Fruit fly (Drosophila melanogaster) whole organism, embryonic: ENCODE results near the gene Ciz1.
A peak's percentile ranks its signal among the peaks of the same experiment; 100 is the strongest.

Experiments used
- Asciz ChIP-seq: fragments of 200-800 bp; sonication (Bioruptor generic); optimal IDR thresholded peaks from 2 replicates; lab custom pipeline; 2017; ENCODE audit warnings: missing biosample characterization, mild to moderate bottlenecking, missing genetic modification characterization, missing genetic modification reagents
- BtbVII ChIP-seq: fragments of 200-800 bp; sonication (Bioruptor generic); optimal IDR thresholded peaks from 3 replicates; lab custom pipeline; 2017; ENCODE audit warnings: missing biosample characterization, mild to moderate bottlenecking, missing genetic modification characterization
- C15 ChIP-seq: fragments of 200-800 bp; sonication (Bioruptor generic); IDR thresholded peaks from 3 replicates; pipeline ENCODE4 v1.3.6; 2022; ENCODE audit warnings: missing biosample characterization, missing genetic modification characterization
- CG10959 ChIP-seq: fragments of 200-800 bp; sonication (Bioruptor generic); IDR thresholded peaks from 2 replicates; pipeline ENCODE4 v1.3.6; 2022; ENCODE audit warnings: missing biosample characterization, missing genetic modification characterization
- CG11247 ChIP-seq: fragments of 200-800 bp; sonication (Bioruptor generic); IDR thresholded peaks from 2 replicates; pipeline ENCODE4 v1.3.6; 2022; ENCODE audit warnings: missing biosample characterization, missing genetic modification characterization
- CG12236 ChIP-seq: fragments of 200-800 bp; sonication (Bioruptor generic); optimal IDR thresholded peaks from 2 replicates; lab custom pipeline; 2016; ENCODE audit warnings: missing biosample characterization, missing genetic modification characterization
- CG14860 ChIP-seq: fragments of 200-800 bp; sonication (Bioruptor generic); IDR thresholded peaks from 3 replicates; pipeline ENCODE4 v1.3.6; 2022; ENCODE audit warnings: missing biosample characterization, missing genetic modification characterization; ENCODE audit not compliant: partially characterized antibody
- CG15073 ChIP-seq: fragments of 200-800 bp; sonication (Bioruptor generic); optimal IDR thresholded peaks from 2 replicates; lab custom pipeline; 2016; ENCODE audit warnings: missing biosample characterization, missing genetic modification characterization
- CG1529 ChIP-seq: fragments of 200-800 bp; sonication (Bioruptor generic); optimal IDR thresholded peaks from 3 replicates; lab custom pipeline; 2018; ENCODE audit warnings: missing biosample characterization, missing genetic modification characterization
- CG2129 ChIP-seq: fragments of 200-800 bp; sonication (Bioruptor generic); IDR thresholded peaks from 2 replicates; pipeline ENCODE4 v1.3.6; 2022; ENCODE audit warnings: missing biosample characterization, missing genetic modification characterization; ENCODE audit not compliant: partially characterized antibody
- CG2199 ChIP-seq: fragments of 200-800 bp; sonication (Bioruptor generic); IDR thresholded peaks from 3 replicates; pipeline ENCODE4 v1.3.6; 2022; ENCODE audit warnings: missing biosample characterization, missing genetic modification characterization
- CG2678 ChIP-seq: fragments of 200-800 bp; sonication (Bioruptor generic); optimal IDR thresholded peaks from 3 replicates; lab custom pipeline; 2019; ENCODE audit warnings: missing biosample characterization, mild to moderate bottlenecking, missing genetic modification characterization, moderate library complexity
- CG31224 ChIP-seq: fragments of 200-800 bp; sonication (Bioruptor generic); IDR thresholded peaks from 2 replicates; pipeline ENCODE4 v1.3.6; 2022; ENCODE audit warnings: missing biosample characterization, missing genetic modification characterization
- CG32767 ChIP-seq: fragments of 200-800 bp; sonication (Bioruptor generic); IDR thresholded peaks from 2 replicates; pipeline ENCODE4 v1.3.6; 2022; ENCODE audit warnings: missing biosample characterization, missing genetic modification characterization
- CG32772 ChIP-seq: fragments of 200-800 bp; sonication (Bioruptor generic); IDR thresholded peaks from 2 replicates; pipeline ENCODE4 v1.3.6; 2022; ENCODE audit warnings: missing biosample characterization, missing genetic modification characterization
- CG3847 ChIP-seq: fragments of 200-800 bp; sonication (Bioruptor generic); IDR thresholded peaks from 2 replicates; pipeline ENCODE4 v1.3.6; 2022; ENCODE audit warnings: missing biosample characterization, missing genetic modification characterization
- CG6254 ChIP-seq: fragments of 200-800 bp; sonication (Bioruptor generic); optimal IDR thresholded peaks from 3 replicates; lab custom pipeline; 2017; ENCODE audit warnings: mild to moderate bottlenecking, missing biosample characterization, missing genetic modification reagents, missing genetic modification characterization
- CG8281 ChIP-seq: fragments of 200-800 bp; sonication (Bioruptor generic); optimal IDR thresholded peaks from 2 replicates; lab custom pipeline; 2018; ENCODE audit warnings: missing biosample characterization, mild to moderate bottlenecking, missing genetic modification characterization, moderate library complexity
- CG8924 ChIP-seq: fragments of 200-800 bp; optimal IDR thresholded peaks from 3 replicates; lab custom pipeline; 2019; ENCODE audit warnings: missing biosample characterization, mild to moderate bottlenecking, missing genetic modification characterization, moderate library complexity
- CG8944 ChIP-seq: fragments of 200-800 bp; sonication (Bioruptor generic); optimal IDR thresholded peaks from 3 replicates; lab custom pipeline; 2016; ENCODE audit warnings: missing biosample characterization, missing genetic modification characterization
- CG9609 ChIP-seq: fragments of 200-800 bp; sonication (Bioruptor generic); optimal IDR thresholded peaks from 3 replicates; lab custom pipeline; 2016; ENCODE audit warnings: missing biosample characterization, missing genetic modification characterization
- CHES-1-like ChIP-seq: fragments of 200-800 bp; sonication (Bioruptor generic); optimal IDR thresholded peaks from 2 replicates; lab custom pipeline; 2016; ENCODE audit warnings: missing biosample characterization, missing genetic modification characterization
- Dref ChIP-seq: fragments of 200-800 bp; sonication (Bioruptor generic); IDR thresholded peaks from 2 replicates; pipeline ENCODE4 v1.3.6; 2022; ENCODE audit warnings: missing biosample characterization, missing genetic modification characterization
- Ets97D ChIP-seq: fragments of 200-800 bp; sonication (Bioruptor generic); optimal IDR thresholded peaks from 3 replicates; lab custom pipeline; 2016; ENCODE audit warnings: missing biosample characterization, missing genetic modification characterization
- HLH54F ChIP-seq: fragments of 200-800 bp; sonication (Bioruptor generic); optimal IDR thresholded peaks from 3 replicates; lab custom pipeline; 2016; ENCODE audit warnings: missing biosample characterization, missing genetic modification characterization
- Meics ChIP-seq: fragments of 200-800 bp; sonication (Bioruptor generic); optimal IDR thresholded peaks from 2 replicates; lab custom pipeline; 2017; ENCODE audit warnings: missing biosample characterization, mild to moderate bottlenecking, missing genetic modification characterization
- Oli ChIP-seq: fragments of 200-800 bp; sonication (Bioruptor generic); optimal IDR thresholded peaks from 2 replicates; lab custom pipeline; 2018; ENCODE audit warnings: missing biosample characterization, mild to moderate bottlenecking, missing genetic modification characterization, moderate library complexity
- Opbp ChIP-seq: fragments of 200-800 bp; sonication (Bioruptor generic); IDR thresholded peaks from 3 replicates; pipeline ENCODE4 v1.3.6; 2022; ENCODE audit warnings: missing biosample characterization, missing genetic modification characterization; ENCODE audit not compliant: partially characterized antibody
- Optix ChIP-seq: fragments of 200-800 bp; sonication (Bioruptor generic); IDR thresholded peaks from 3 replicates; pipeline ENCODE4 v1.3.6; 2022; ENCODE audit warnings: missing biosample characterization, missing genetic modification characterization
- Scr ChIP-seq: fragments of 200-800 bp; sonication (Bioruptor generic); IDR thresholded peaks from 2 replicates; pipeline ENCODE4 v1.3.6; 2022; ENCODE audit warnings: missing biosample characterization, missing genetic modification characterization; ENCODE audit not compliant: partially characterized antibody
- Spps ChIP-seq: fragments of 200-800 bp; sonication (Bioruptor generic); optimal IDR thresholded peaks from 2 replicates; lab custom pipeline; 2018; ENCODE audit warnings: missing biosample characterization, mild to moderate bottlenecking, missing genetic modification characterization
- bab2 ChIP-seq: fragments of 200-800 bp; sonication (Bioruptor generic); optimal IDR thresholded peaks from 2 replicates; lab custom pipeline; 2016; ENCODE audit warnings: missing biosample characterization, missing genetic modification characterization
- caup ChIP-seq: fragments of 200-800 bp; sonication (Bioruptor generic); optimal IDR thresholded peaks from 3 replicates; lab custom pipeline; 2017; ENCODE audit warnings: missing biosample characterization, mild to moderate bottlenecking, missing genetic modification characterization, moderate library complexity; ENCODE audit not compliant: severe bottlenecking
- chm ChIP-seq: fragments of 200-800 bp; sonication (Bioruptor generic); IDR thresholded peaks from 2 replicates; pipeline ENCODE4 v1.3.6; 2022; ENCODE audit warnings: missing biosample characterization, missing genetic modification characterization
- da ChIP-seq: fragments of 200-800 bp; sonication (Bioruptor generic); optimal IDR thresholded peaks from 2 replicates; lab custom pipeline; 2016; ENCODE audit warnings: missing biosample characterization, missing genetic modification characterization
- dysf ChIP-seq: fragments of 200-800 bp; sonication (Bioruptor generic); IDR thresholded peaks from 3 replicates; pipeline ENCODE4 v1.3.6; 2022; ENCODE audit warnings: missing biosample characterization, missing genetic modification characterization
- en ChIP-seq: fragments of 200-800 bp; sonication (Bioruptor generic); optimal IDR thresholded peaks from 2 replicates; lab custom pipeline; 2016; ENCODE audit warnings: missing biosample characterization, missing genetic modification characterization
- fd3F ChIP-seq: fragments of 200-800 bp; sonication (Bioruptor generic); optimal IDR thresholded peaks from 2 replicates; lab custom pipeline; 2018; ENCODE audit warnings: missing biosample characterization, mild to moderate bottlenecking, missing genetic modification characterization, moderate library complexity
- jing ChIP-seq: fragments of 200-800 bp; sonication (Bioruptor generic); optimal IDR thresholded peaks from 2 replicates; lab custom pipeline; 2018; ENCODE audit warnings: missing biosample characterization, mild to moderate bottlenecking, missing genetic modification characterization
- kay ChIP-seq: fragments of 200-800 bp; sonication (Bioruptor generic); optimal IDR thresholded peaks from 2 replicates; lab custom pipeline; 2016; ENCODE audit warnings: missing biosample characterization, missing genetic modification characterization
- lbe ChIP-seq: fragments of 200-800 bp; sonication (Bioruptor generic); optimal IDR thresholded peaks from 2 replicates; lab custom pipeline; 2016; ENCODE audit warnings: missing biosample characterization, mild to moderate bottlenecking, missing genetic modification characterization
- mld ChIP-seq: fragments of 200-800 bp; sonication (Bioruptor generic); IDR thresholded peaks from 3 replicates; pipeline ENCODE4 v1.3.6; 2022; ENCODE audit warnings: missing biosample characterization, missing genetic modification characterization; ENCODE audit not compliant: partially characterized antibody
- nau ChIP-seq: fragments of 200-800 bp; sonication (Bioruptor generic); optimal IDR thresholded peaks from 3 replicates; lab custom pipeline; 2017; ENCODE audit warnings: missing biosample characterization, mild to moderate bottlenecking, missing genetic modification characterization, missing genetic modification reagents
- p53 ChIP-seq: fragments of 200-800 bp; sonication (Bioruptor generic); optimal IDR thresholded peaks from 2 replicates; lab custom pipeline; 2016; ENCODE audit warnings: missing biosample characterization, missing genetic modification characterization
- ranshi ChIP-seq: fragments of 200-800 bp; sonication (Bioruptor generic); IDR thresholded peaks from 2 replicates; pipeline ENCODE4 v1.3.6; 2022; ENCODE audit warnings: missing biosample characterization, missing genetic modification characterization
- sc ChIP-seq, 3 experiments: fragments of >200 bp in 2 of 3; fragments of 200-800 bp in 1 of 3; sonication (Bioruptor generic) in 1 of 3; optimal IDR thresholded peaks; 2 replicates in 2 of 3; 3 replicates in 1 of 3; lab custom pipeline; 2017; ENCODE audit warnings: mild to moderate bottlenecking in 1 of 3, missing biosample characterization in 1 of 3, missing genetic modification characterization in 1 of 3, missing genetic modification reagents in 1 of 3
- scrt ChIP-seq: fragments of 200-800 bp; sonication (Bioruptor generic); optimal IDR thresholded peaks from 2 replicates; lab custom pipeline; 2018; ENCODE audit warnings: missing biosample characterization, mild to moderate bottlenecking, missing genetic modification characterization, moderate library complexity
- stwl ChIP-seq: fragments of 200-800 bp; sonication (Bioruptor generic); optimal IDR thresholded peaks from 3 replicates; lab custom pipeline; 2018; ENCODE audit warnings: missing biosample characterization, mild to moderate bottlenecking, missing genetic modification characterization, moderate library complexity
- tna ChIP-seq: fragments of 200-800 bp; sonication (Bioruptor generic); IDR thresholded peaks from 2 replicates; pipeline ENCODE4 v1.3.6; 2022; ENCODE audit warnings: missing biosample characterization, missing genetic modification characterization; ENCODE audit not compliant: partially characterized antibody

Ciz1 gene

DNA sequence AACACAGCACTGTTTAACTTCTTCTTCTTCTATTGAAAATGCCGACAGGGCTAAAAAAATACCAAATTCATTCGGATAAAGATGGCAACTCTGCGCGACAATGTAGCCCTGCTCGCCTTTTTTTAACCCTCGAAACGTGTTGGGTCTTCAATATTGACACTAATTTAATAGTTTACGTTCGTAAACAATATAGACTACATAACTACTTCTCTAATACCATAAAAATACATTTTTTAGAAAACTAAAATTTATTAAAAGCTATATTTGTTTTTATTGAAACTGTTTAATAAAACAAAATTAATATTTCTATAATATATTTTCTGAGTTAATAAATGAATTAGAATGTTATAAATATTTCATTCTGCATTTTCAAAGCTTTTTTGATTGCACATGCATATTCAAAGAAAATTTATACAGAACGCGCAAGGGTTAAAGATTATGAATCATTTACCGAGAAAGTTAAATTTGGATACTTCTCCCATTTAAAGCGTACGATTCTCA is 24.2 kb downstream of the Ciz1 start, which contains the start of the genes Taf2 and CalpB (continued):
- TF ChIP-seq C15 (no peak), ranshi (GFP tag; lab: Robert Waterston, UW) (peak; percentile 82), CG2129 (GFP tag; lab: Robert Waterston, UW) (no peak), Asciz (GFP tag; lab: Kevin White, UChicago) (peak; percentile 74), CG1529 (GFP tag; lab: Kevin White, UChicago) (peak; percentile 34), chm (GFP tag; lab: Robert Waterston, UW) (peak; percentile 59; the same call in 1 of the 2 replicates), stwl (peak; percentile 77), Ets97D (GFP tag; lab: Kevin White, UChicago) (peak; percentile 31), Spps (tag; lab: Kevin White, UChicago) (peak; percentile 83), kay (GFP tag; lab: Kevin White, UChicago) (peak; percentile 96), dysf (GFP tag; lab: Robert Waterston, UW) (peak; percentile 88), Scr (GFP tag; lab: Robert Waterston, UW) (0 out of 2 replicates have a peak, but pooled peaks have one; percentile 9), lbe (GFP tag; lab: Kevin White, UChicago) (no peak), Opbp (GFP tag; lab: Robert Waterston, UW) (no peak), CG15073 (GFP tag; lab: Kevin White, UChicago) (peak; percentile 16), CG12236 (no peak), CG9609 (GFP tag; lab: Kevin White, UChicago) (peak; percentile 29), CG8924 (tag; lab: Kevin White, UChicago) (peak; percentile 96), CG3847 (GFP tag; lab: Robert Waterston, UW) (peak; percentile 85), da (GFP tag; lab: Kevin White, UChicago) (no peak), CG32772 (peak; percentile 82), CG8281 (tag; lab: Kevin White, UChicago) (peak; percentile 73), tna (no peak), mld (GFP tag; lab: Robert Waterston, UW) (no peak), CG10959 (peak; percentile 91), jing (GFP tag; lab: Kevin White, UChicago) (no peak), CG31224 (GFP tag; lab: Robert Waterston, UW) (peak; percentile 56; the same call in 1 of the 2 replicates), p53 (GFP tag; lab: Kevin White, UChicago) (no peak), Optix (GFP tag; lab: Robert Waterston, UW) (0 out of 3 replicates have a peak, but pooled peaks have one; percentile 28), CG32767 (GFP tag; lab: Robert Waterston, UW) (peak; percentile 72), bab2 (GFP tag; lab: Kevin White, UChicago) (peak; percentile 29), scrt (GFP tag; lab: Kevin White, UChicago) (peak; percentile 56), CG11247 (peak; percentile 58; the same call in 1 of the 2 replicates), CHES-1-like (GFP tag; lab: Kevin White, UChicago) (peak; percentile 55), HLH54F (GFP tag; lab: Kevin White, UChicago) (peak; percentile 72), CG14860 (GFP tag; lab: Robert Waterston, UW) (no peak), CG2199 (GFP tag; lab: Robert Waterston, UW) (0 out of 3 replicates have a peak, but pooled peaks have one; percentile 71), nau (GFP tag; lab: Kevin White, UChicago) (no peak), Meics (GFP tag; lab: Kevin White, UChicago) (peak; percentile 92), caup (GFP tag; lab: Kevin White, UChicago) (peak; percentile 72), CG2678 (tag; lab: Kevin White, UChicago) (peak; percentile 96), fd3F (GFP tag; lab: Kevin White, UChicago) (peak; percentile 83), CG8944 (peak; percentile 51), BtbVII (no peak), Oli (tag; lab: Kevin White, UChicago) (peak; percentile 73), sc (optimal IDR thresholded peaks at IDR 0.05; lab: Kevin White, UChicago) (no peak), sc (GFP tag; optimal IDR thresholded peaks at IDR 0.05; lab: Kevin White, UChicago) (peak; percentile 63), en (no peak), CG6254 (GFP tag; lab: Kevin White, UChicago) (peak; percentile 70), Dref (GFP tag; lab: Robert Waterston, UW) (no peak)
